Worm (Caenorhabditis elegans) whole organism, L4 larva: Measurements from ENCODE around the gene F36G9.7.

Source experiments
- F49E8.2 ChIP-seq: sonication (generic microtip); optimal IDR thresholded peaks from 2 replicates; lab custom pipeline; 2016; ENCODE audit warnings: missing compliant biosample characterization, mild to moderate bottlenecking, missing genetic modification characterization, borderline replicate concordance
- R02D3.7 ChIP-seq: fragments of 150-350 bp; sonication (generic microtip); optimal IDR thresholded peaks from 3 replicates; lab custom pipeline; 2014; ENCODE audit warnings: missing biosample characterization, missing genetic modification characterization
- ama-1 ChIP-seq: fragments of 150-350 bp; optimal IDR thresholded peaks from 2 replicates; lab custom pipeline; 2014; ENCODE audit warnings: inconsistent platforms, mixed read lengths
- ceh-44 ChIP-seq: fragments of 200-800 bp; sonication (Bioruptor generic); IDR thresholded peaks from 2 replicates; pipeline ENCODE4 v1.3.6; 2022; ENCODE audit warnings: missing genetic modification reagents, missing genetic modification characterization, missing compliant biosample characterization
- ces-1 ChIP-seq: fragments of 150-350 bp; sonication (generic microtip); optimal IDR thresholded peaks from 4 replicates; lab custom pipeline; 2014; ENCODE audit warnings: missing biosample characterization, missing genetic modification reagents, missing genetic modification characterization
- dmd-6 ChIP-seq: fragments of 200-800 bp; sonication (Bioruptor generic); IDR thresholded peaks from 2 replicates; pipeline ENCODE4 v1.3.6; 2022; ENCODE audit warnings: missing genetic modification reagents, missing genetic modification characterization, missing compliant biosample characterization
- dve-1 ChIP-seq: sonication (generic microtip); optimal IDR thresholded peaks from 2 replicates; lab custom pipeline; 2017; ENCODE audit warnings: antibody characterized with exemption, mild to moderate bottlenecking, missing genetic modification characterization, missing compliant biosample characterization; ENCODE audit not compliant: insufficient read depth
- nhr-102 ChIP-seq: sonication (generic microtip); optimal IDR thresholded peaks from 2 replicates; lab custom pipeline; 2016; ENCODE audit warnings: mild to moderate bottlenecking, missing genetic modification characterization, moderate library complexity, missing compliant biosample characterization
- nhr-28 ChIP-seq: fragments of 150-350 bp; optimal IDR thresholded peaks from 2 replicates; lab custom pipeline; 2014; ENCODE audit warnings: missing biosample characterization, missing genetic modification characterization
- nhr-76 ChIP-seq: fragments of 150-350 bp; optimal IDR thresholded peaks from 2 replicates; lab custom pipeline; 2014; ENCODE audit warnings: missing biosample characterization, missing genetic modification characterization
- pha-4 ChIP-seq, 2 experiments: fragments of 150-350 bp in 1 of 2; fragments of 200-800 bp in 1 of 2; sonication (Bioruptor generic) in 1 of 2; IDR thresholded peaks in 1 of 2; optimal IDR thresholded peaks in 1 of 2; 2 replicates each; pipeline versions ENCODE4 v1.3.6 to Lab custom; 2014 to 2022; ENCODE audit warnings: missing genetic modification characterization in 2 of 2, missing genetic modification reagents in 2 of 2, missing biosample characterization in 1 of 2, missing compliant biosample characterization in 1 of 2
- zag-1 ChIP-seq: fragments of 150-350 bp; optimal IDR thresholded peaks from 2 replicates; lab custom pipeline; 2014; ENCODE audit warnings: missing biosample characterization, missing genetic modification characterization

DNA sequence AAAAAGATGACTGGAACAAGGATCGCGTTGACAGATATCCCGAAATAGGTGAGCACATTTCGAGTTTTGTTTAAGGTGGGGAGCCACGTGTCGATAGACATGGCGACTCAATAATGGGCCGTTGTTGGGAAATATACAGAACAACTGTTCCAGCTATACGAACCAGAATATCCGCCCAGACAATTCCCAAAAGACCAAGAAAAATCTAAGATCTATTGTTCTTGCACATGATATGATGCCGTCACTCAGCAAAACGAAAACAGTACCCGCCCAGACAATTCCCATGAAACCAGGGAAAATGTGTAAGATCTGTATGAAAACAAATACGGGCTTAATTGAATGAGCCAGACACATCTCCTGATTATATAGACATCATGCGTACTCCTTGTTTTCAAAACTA, 38.0 kb upstream of the F36G9.7 start, which contains the start of gene str-231:
- TF ChIP-seq zag-1 (tag; lab: Kevin White, UChicago) = no peak
- TF ChIP-seq dve-1 (tag; lab: Kevin White, UChicago) = no peak
- no peak for TF ChIP-seq nhr-102
- no peak for TF ChIP-seq ces-1 (GFP tag; lab: Kevin White, UChicago)
- TF ChIP-seq F49E8.2 (tag; lab: Kevin White, UChicago) = no peak
- no peak for TF ChIP-seq R02D3.7
- no peak for TF ChIP-seq nhr-76
- TF ChIP-seq ama-1 (lab: Kevin White, UChicago) = no peak
- TF ChIP-seq dmd-6 = no peak
- TF ChIP-seq nhr-28 (tag; lab: Kevin White, UChicago) = no peak
- no peak for TF ChIP-seq ceh-44 (GFP tag; lab: Robert Waterston, UW)
- TF ChIP-seq pha-4 (GFP tag; IDR thresholded peaks at IDR 0.05; lab: Robert Waterston, UW) = no peak
- TF ChIP-seq pha-4 (tag; optimal IDR thresholded peaks at IDR 0.05; lab: Kevin White, UChicago) = no peak
